Fruit fly (Drosophila melanogaster): Measurements from ENCODE around the gene CG5273.

The CG5273 gene

DNA sequence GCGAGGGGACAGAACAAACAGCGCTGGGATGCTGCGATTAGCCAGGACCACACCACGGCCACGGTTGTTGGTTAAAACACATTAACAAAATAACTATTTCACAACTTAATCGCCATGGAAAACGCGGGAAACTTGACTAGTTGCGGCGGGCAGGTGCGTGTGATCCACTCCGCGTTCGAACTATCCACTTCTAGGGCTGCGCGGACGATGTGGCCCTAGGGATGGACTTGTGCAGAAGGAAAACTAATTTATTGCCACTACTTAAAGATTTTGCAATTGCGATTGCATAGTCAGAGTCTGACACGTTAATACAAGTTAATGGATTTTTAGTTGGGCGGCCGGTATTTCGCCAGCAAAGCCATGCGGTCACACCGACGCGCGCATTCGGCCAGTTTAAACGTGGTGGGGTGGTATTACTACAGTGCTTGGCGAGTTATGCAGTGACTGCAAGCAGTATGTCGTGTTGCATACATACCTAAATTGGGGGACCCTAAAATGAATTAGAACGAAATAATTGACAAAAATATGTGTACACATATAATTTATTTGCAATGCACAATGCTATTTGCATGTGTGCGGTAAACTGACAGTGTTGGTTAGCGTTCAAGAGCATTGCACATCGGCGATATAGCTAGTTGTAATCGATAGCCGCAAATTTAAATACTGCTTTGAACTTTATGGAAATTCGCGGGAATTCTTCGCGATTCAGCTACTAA, 41.9 kb downstream of the CG5273 start, which contains the start of gene Rbf (continued):
- TF ChIP-seq Blimp-1 (GFP tag; optimal IDR thresholded peaks at IDR 0.05) (no peak), CG15336 (GFP tag; IDR thresholded peaks at IDR 0.05) (no peak), Ets21C (GFP tag; optimal IDR thresholded peaks at IDR 0.05) (no peak), salr (GFP tag; optimal IDR thresholded peaks at IDR 0.05) (no peak), Hr38 (GFP tag; optimal IDR thresholded peaks at IDR 0.05) (no peak), CG6854 (GFP tag; optimal IDR thresholded peaks at IDR 0.05) (no peak), Sox15 (GFP tag; optimal IDR thresholded peaks at IDR 0.05) (no peak), eg (GFP tag; IDR thresholded peaks at IDR 0.05) (no peak), CG6808 (GFP tag; optimal IDR thresholded peaks at IDR 0.05) (peak; percentile 6), CG3919 (GFP tag; optimal IDR thresholded peaks at IDR 0.05) (peak; percentile 13), net (GFP tag; optimal IDR thresholded peaks at IDR 0.05) (no peak), Hr39 (GFP tag; optimal IDR thresholded peaks at IDR 0.05) (no peak), fd59A (GFP tag; optimal IDR thresholded peaks at IDR 0.05) (no peak), topi (GFP tag; optimal IDR thresholded peaks at IDR 0.05) (peak; percentile 18), Met (GFP tag; optimal IDR thresholded peaks at IDR 0.05) (no peak), CG3032 (tag; optimal IDR thresholded peaks at IDR 0.05) (no peak)

DNA sequence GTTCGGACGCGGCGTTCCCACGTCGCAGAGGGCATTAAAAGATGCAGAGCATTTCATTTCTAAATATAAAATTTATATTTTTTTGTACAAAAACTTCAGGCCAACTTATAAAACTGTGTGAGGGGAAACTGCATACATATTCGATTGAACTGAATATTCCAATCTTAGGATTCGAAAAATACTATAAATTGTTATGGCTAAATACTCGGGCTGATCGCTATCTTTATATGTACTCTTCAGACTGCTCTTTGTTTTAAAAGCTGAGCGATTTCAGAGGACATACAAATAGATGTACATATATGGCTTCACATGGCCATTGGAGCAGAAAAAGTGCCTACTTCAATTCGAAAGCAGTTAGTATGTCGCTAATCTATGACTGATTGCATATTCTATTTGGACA, 44.0 kb downstream of the CG5273 start, which contains the start of gene CG13359:
TSS of gene CG13359 (minus strand) at position 101 of the 400 bp plus-strand sequence.
- TF ChIP-seq CG11902 (GFP tag; optimal IDR thresholded peaks at IDR 0.05): no peak
- TF ChIP-seq CG6792 (GFP tag; optimal IDR thresholded peaks at IDR 0.05): no peak
- TF ChIP-seq CG4318 (GFP tag; optimal IDR thresholded peaks at IDR 0.05): no peak
- TF ChIP-seq CG8319 (GFP tag; optimal IDR thresholded peaks at IDR 0.05): no peak
- no peak for TF ChIP-seq CG32006 (GFP tag; optimal IDR thresholded peaks at IDR 0.05)
- TF ChIP-seq CG6163 (GFP tag; IDR thresholded peaks at IDR 0.05): no peak
- no peak for TF ChIP-seq ss (GFP tag; optimal IDR thresholded peaks at IDR 0.05)
- no peak for TF ChIP-seq fd85E (GFP tag; optimal IDR thresholded peaks at IDR 0.05)
- no peak for TF ChIP-seq CG16779 (tag; optimal IDR thresholded peaks at IDR 0.05)
- no peak for TF ChIP-seq net (GFP tag; optimal IDR thresholded peaks at IDR 0.05)
- TF ChIP-seq CG6854 (GFP tag; optimal IDR thresholded peaks at IDR 0.05): no peak
- TF ChIP-seq cyc (GFP tag; optimal IDR thresholded peaks at IDR 0.05): no peak
- TF ChIP-seq dsx (GFP tag; optimal IDR thresholded peaks at IDR 0.05; ENCODE audit: poor library complexity, severe bottlenecking): no peak
- TF ChIP-seq dac (GFP tag; optimal IDR thresholded peaks at IDR 0.05): no peak
- no peak for TF ChIP-seq Eip75B (GFP tag; optimal IDR thresholded peaks at IDR 0.05)
- TF ChIP-seq esn (GFP tag; optimal IDR thresholded peaks at IDR 0.05): no peak
- no peak for TF ChIP-seq Ets96B (tag; optimal IDR thresholded peaks at IDR 0.05)
- TF ChIP-seq fkh (GFP tag; optimal IDR thresholded peaks at IDR 0.05): no peak
- no peak for TF ChIP-seq CG10669 (GFP tag; optimal IDR thresholded peaks at IDR 0.05)
- TF ChIP-seq Eip93F (GFP tag; optimal IDR thresholded peaks at IDR 0.05): no peak

DNA sequence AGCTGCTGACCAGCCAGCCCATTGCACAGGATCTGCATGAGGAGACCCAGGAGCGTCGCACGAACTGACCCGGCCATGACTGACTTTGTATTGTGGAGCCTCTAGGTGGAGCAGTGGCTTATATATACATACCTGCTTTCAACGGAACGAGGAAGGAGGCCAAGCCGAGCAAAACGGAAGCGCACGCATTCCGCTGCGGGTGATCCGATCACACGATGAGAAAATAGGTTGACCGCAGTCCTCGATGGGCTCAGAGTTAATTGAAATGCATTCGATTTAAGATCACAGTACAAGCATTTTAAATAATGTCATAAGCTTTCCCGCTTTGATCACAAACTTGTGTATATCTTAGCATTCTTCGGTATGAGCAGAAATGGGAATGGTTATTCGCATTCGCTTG, 45.4 kb downstream of the CG5273 start, which contains the start of gene CG13358:
TSS of gene CG13358 (minus strand) at position 101 of the 400 bp plus-strand sequence.
- TF ChIP-seq Sox14 (GFP tag; optimal IDR thresholded peaks at IDR 0.05) (no peak), Lpt (GFP tag; optimal IDR thresholded peaks at IDR 0.05) (no peak), CG32006 (GFP tag; optimal IDR thresholded peaks at IDR 0.05) (peak; percentile 26), CG8119 (GFP tag; IDR thresholded peaks at IDR 0.05) (0 out of 3 replicates have a peak, but pooled peaks have one; percentile 14), OdsH (GFP tag; optimal IDR thresholded peaks at IDR 0.05) (no peak), Eip78C (GFP tag) (peak; percentile 19)
